Worm (Caenorhabditis elegans): ENCODE data around the gene F21C10.13.

F21C10.13 gene

ce11 chrV:9078067-9078581 is 44.0 kb upstream of the F21C10.13 start:
- TF ChIP-seq lin-15B (tag; optimal IDR thresholded peaks at IDR 0.05) (no peak), nhr-43 (tag; optimal IDR thresholded peaks at IDR 0.05; ENCODE audit: poor library complexity, severe bottlenecking) (no peak), nhr-23 (tag; optimal IDR thresholded peaks at IDR 0.05) (peak; percentile 56), eor-1 (tag; optimal IDR thresholded peaks at IDR 0.05) (no peak)

- TF ChIP-seq pqm-1 (tag; optimal IDR thresholded peaks at IDR 0.05) (peak; percentile 68), nfya-1 (tag; optimal IDR thresholded peaks at IDR 0.05; ENCODE audit: insufficient read depth) (peak; percentile 3), mml-1 (tag; optimal IDR thresholded peaks at IDR 0.05) (no peak), nhr-43 (tag; optimal IDR thresholded peaks at IDR 0.05; ENCODE audit: poor library complexity, severe bottlenecking) (peak; percentile 46), snpc-4 (tag; optimal IDR thresholded peaks at IDR 0.05) (no peak), jun-1 (tag; optimal IDR thresholded peaks at IDR 0.05) (peak; percentile 8), skn-1 (tag; optimal IDR thresholded peaks at IDR 0.05) (peak; percentile 43), fos-1 (tag; optimal IDR thresholded peaks at IDR 0.05) (no peak), unc-62 (GFP tag; optimal IDR thresholded peaks at IDR 0.05) (no peak), egl-27 (tag; optimal IDR thresholded peaks at IDR 0.05) (no peak), elt-2 (tag; optimal IDR thresholded peaks at IDR 0.05) (peak; percentile 95), nhr-25 (tag; optimal IDR thresholded peaks at IDR 0.05) (peak; percentile 1)
These were observed 43.1 kb upstream of the F21C10.13 start for ce11 chrV:9078815-9079525.

ce11 chrV:9079965-9080432 is 42.1 kb upstream of the F21C10.13 start:
- TF ChIP-seq mdl-1 (tag; optimal IDR thresholded peaks at IDR 0.05) (no peak), lin-39 (tag; optimal IDR thresholded peaks at IDR 0.05) (no peak), elt-2 (tag; optimal IDR thresholded peaks at IDR 0.05) (peak; percentile 99), jun-1 (tag; optimal IDR thresholded peaks at IDR 0.05) (peak; percentile 68), pqm-1 (tag; optimal IDR thresholded peaks at IDR 0.05) (peak; percentile 93), pha-4 (tag; optimal IDR thresholded peaks at IDR 0.05) (peak; percentile 62)

- TF ChIP-seq jun-1 (tag; optimal IDR thresholded peaks at IDR 0.05) (peak; percentile 2), unc-62 (GFP tag; optimal IDR thresholded peaks at IDR 0.05) (no peak), pha-4 (tag; optimal IDR thresholded peaks at IDR 0.05) (peak; percentile 75), aly-2 (tag; optimal IDR thresholded peaks at IDR 0.05) (no peak), nfya-1 (tag; optimal IDR thresholded peaks at IDR 0.05; ENCODE audit: insufficient read depth) (peak; percentile 38), sea-2 (GFP tag; optimal IDR thresholded peaks at IDR 0.05) (no peak), elt-2 (tag; optimal IDR thresholded peaks at IDR 0.05) (peak; percentile 67), pqm-1 (tag; optimal IDR thresholded peaks at IDR 0.05) (peak; percentile 80)
These were observed 40.7 kb upstream of the F21C10.13 start for ce11 chrV:9081410-9081809.

- TF ChIP-seq nfya-1 (tag; optimal IDR thresholded peaks at IDR 0.05; ENCODE audit: insufficient read depth): no peak
- no peak for TF ChIP-seq snpc-4 (tag; optimal IDR thresholded peaks at IDR 0.05)
- peak; percentile 3 for TF ChIP-seq nhr-23 (tag; optimal IDR thresholded peaks at IDR 0.05)
- peak; percentile 32 for TF ChIP-seq nhr-25 (tag; optimal IDR thresholded peaks at IDR 0.05)
These were observed 39.8 kb upstream of the F21C10.13 start for ce11 chrV:9082350-9082749.

ce11 chrV:9084252-9084651 is 37.9 kb upstream of the F21C10.13 start:
- no peak for TF ChIP-seq ztf-4 (tag; optimal IDR thresholded peaks at IDR 0.05)
- no peak for TF ChIP-seq aly-2 (tag; optimal IDR thresholded peaks at IDR 0.05)
- peak; percentile 11 for TF ChIP-seq nhr-43 (tag; optimal IDR thresholded peaks at IDR 0.05; ENCODE audit: poor library complexity, severe bottlenecking)
- TF ChIP-seq nhr-23 (tag; optimal IDR thresholded peaks at IDR 0.05): peak; percentile 37
- no peak for TF ChIP-seq egl-27 (tag; optimal IDR thresholded peaks at IDR 0.05)
- TF ChIP-seq nhr-25 (tag; optimal IDR thresholded peaks at IDR 0.05): peak; percentile 12
- no peak for TF ChIP-seq skn-1 (tag; optimal IDR thresholded peaks at IDR 0.05)
- TF ChIP-seq mml-1 (tag; optimal IDR thresholded peaks at IDR 0.05): no peak
- no peak for TF ChIP-seq hmg-11 (tag; optimal IDR thresholded peaks at IDR 0.05)
- TF ChIP-seq jun-1 (tag; optimal IDR thresholded peaks at IDR 0.05): no peak
- TF ChIP-seq nhr-12 (tag; optimal IDR thresholded peaks at IDR 0.05): no peak
- TF ChIP-seq egl-5 (tag; optimal IDR thresholded peaks at IDR 0.05): no peak

- no peak for TF ChIP-seq eor-1 (tag; optimal IDR thresholded peaks at IDR 0.05)
- TF ChIP-seq unc-62 (GFP tag; optimal IDR thresholded peaks at IDR 0.05): no peak
- TF ChIP-seq lsy-12 (tag; optimal IDR thresholded peaks at IDR 0.05): no peak
- TF ChIP-seq nhr-25 (tag; optimal IDR thresholded peaks at IDR 0.05): peak; percentile 73
- peak in 1 of 3 experiments; percentile 84 for TF ChIP-seq elt-3 (tag; optimal IDR thresholded peaks at IDR 0.05)
- peak; percentile 22 for TF ChIP-seq tbx-2 (tag; optimal IDR thresholded peaks at IDR 0.05)
- no peak for TF ChIP-seq ceh-16 (tag; optimal IDR thresholded peaks at IDR 0.05)
- TF ChIP-seq mdl-1 (tag; optimal IDR thresholded peaks at IDR 0.05): no peak
- TF ChIP-seq pqm-1 (tag; optimal IDR thresholded peaks at IDR 0.05): peak; percentile 15
- peak; percentile 43 for TF ChIP-seq jun-1 (tag; optimal IDR thresholded peaks at IDR 0.05)
- TF ChIP-seq nhr-28 (tag; optimal IDR thresholded peaks at IDR 0.05): no peak
- TF ChIP-seq nhr-77 (tag; optimal IDR thresholded peaks at IDR 0.05): no peak
- peak; percentile 58 for TF ChIP-seq ceh-28 (tag; optimal IDR thresholded peaks at IDR 0.05)
- TF ChIP-seq nhr-23 (tag; optimal IDR thresholded peaks at IDR 0.05): peak; percentile 89
- TF ChIP-seq nhr-43 (tag; optimal IDR thresholded peaks at IDR 0.05; ENCODE audit: poor library complexity, severe bottlenecking): peak; percentile 88
- no peak for TF ChIP-seq nhr-67 (tag; optimal IDR thresholded peaks at IDR 0.05)
- peak; percentile 34 for TF ChIP-seq elt-2 (tag; optimal IDR thresholded peaks at IDR 0.05)
- TF ChIP-seq nhr-11 (tag; optimal IDR thresholded peaks at IDR 0.05): no peak
These were observed 36.3 kb upstream of the F21C10.13 start for ce11 chrV:9085845-9086244.
